Worm (Caenorhabditis elegans): ENCODE results near the gene Y69H2.1.

Gene Y69H2.1

DNA sequence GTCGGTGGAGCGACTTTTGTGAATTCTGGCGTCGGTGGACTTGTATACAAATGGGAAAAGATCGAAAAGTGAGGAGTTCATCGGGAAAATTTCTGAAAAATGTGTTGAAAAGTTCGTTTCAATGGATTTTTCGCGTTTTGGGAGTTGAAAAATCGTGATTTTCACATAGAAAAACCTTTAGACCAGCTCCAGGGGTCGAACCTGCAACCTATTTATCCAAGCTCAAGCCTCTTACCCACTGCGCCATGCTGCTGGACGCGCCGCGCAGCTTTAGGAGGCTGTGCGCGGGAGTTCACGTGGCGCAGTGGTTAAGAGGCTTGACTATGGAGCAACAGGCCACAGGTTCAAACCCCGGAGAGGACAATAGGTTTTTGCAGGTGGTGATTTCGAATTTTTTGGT lies at the start of gene Y69H2.1:
Gene Y69H2.1, minus strand, starts transcription at position 101 of the 400 bp plus-strand sequence.
- TF ChIP-seq unc-62 (GFP tag; optimal IDR thresholded peaks at IDR 0.05) = no peak

DNA sequence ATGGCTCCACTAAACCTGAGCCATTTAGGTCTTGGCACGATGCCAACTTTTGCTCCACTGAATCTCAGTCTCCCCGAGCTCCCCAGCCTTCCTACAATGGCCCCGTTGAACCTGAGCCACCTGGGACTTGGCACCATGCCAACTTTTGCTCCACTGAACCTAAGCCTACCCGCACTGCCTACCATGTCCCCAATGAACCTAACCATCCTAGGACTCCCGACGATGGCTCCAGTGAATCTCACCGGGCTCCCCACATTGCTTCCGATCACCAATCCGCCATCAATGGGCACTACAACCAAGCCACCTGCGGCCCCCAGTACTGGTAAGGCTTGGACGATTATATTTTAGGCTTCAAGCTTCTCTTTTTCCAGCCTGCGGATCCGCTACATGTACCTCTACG lies 49.4 kb upstream of the Y69H2.1 start:
- no peak for TF ChIP-seq unc-62 (GFP tag; optimal IDR thresholded peaks at IDR 0.05)

DNA sequence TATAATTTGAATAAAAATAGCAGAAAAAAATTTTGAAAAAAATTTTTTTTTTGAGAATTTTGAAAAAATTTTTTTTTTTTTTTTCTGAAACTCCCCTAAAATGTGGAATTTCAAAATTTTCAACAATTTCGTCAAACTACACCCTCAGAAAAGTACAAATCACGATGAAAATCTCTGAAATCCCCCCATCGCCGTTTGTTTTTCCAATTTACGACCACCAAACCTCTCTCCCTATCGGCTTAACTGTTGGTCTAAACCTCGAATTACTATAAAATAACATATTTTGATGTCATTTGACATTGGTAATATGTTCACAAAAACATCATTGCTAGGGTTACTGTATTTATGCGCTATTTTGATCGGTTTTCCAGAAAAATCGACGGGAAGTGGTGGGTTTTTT lies 47.7 kb upstream of the Y69H2.1 start, which contains the start of gene Y69H2.10:
Gene Y69H2.10, plus strand, starts transcription at position 301 of the 400 bp plus-strand sequence.
- no peak for TF ChIP-seq unc-62 (GFP tag; optimal IDR thresholded peaks at IDR 0.05)

DNA sequence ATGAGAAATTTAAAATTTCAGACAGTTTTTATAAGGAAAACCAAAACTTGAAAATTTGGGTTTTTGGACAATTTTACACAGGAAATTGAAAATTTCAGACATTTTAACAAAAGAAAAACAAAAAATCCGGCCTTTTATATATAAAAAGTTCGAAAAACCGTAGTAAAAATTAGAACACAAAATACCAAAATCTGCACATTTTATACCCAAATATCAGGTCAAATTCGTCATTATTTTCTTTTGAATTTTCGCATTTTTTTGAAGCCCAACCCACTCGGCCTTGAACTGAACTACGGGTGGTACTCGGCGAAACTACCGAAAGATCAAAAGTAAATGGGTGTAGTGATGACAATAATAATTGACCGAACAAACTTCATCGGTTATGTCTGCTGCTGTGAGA lies 44.8 kb upstream of the Y69H2.1 start:
- TF ChIP-seq unc-62 (GFP tag; optimal IDR thresholded peaks at IDR 0.05) = no peak

DNA sequence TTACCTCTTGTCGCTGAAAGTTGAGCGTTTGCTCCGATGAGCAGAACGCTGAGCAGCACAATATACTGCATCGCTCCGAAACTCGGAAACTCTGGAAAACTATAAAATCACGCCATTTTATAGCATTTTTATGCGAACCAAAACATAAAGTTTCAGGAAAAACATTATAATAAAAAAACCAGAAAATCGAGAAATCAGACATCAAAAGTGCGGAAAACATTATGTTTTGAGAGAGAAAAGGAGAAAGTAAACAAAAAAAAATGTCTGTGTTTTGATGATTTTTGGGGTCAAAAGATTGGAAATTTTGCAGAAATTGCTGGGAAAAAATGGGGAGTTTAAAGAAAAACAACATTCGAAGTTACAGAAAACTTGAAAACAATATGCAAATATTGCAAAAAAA lies 41.7 kb upstream of the Y69H2.1 start, which contains the start of gene Y69H2.3:
Gene Y69H2.3, minus strand, starts transcription at position 101 of the 400 bp plus-strand sequence.
- no peak for TF ChIP-seq unc-62 (GFP tag; optimal IDR thresholded peaks at IDR 0.05)

DNA sequence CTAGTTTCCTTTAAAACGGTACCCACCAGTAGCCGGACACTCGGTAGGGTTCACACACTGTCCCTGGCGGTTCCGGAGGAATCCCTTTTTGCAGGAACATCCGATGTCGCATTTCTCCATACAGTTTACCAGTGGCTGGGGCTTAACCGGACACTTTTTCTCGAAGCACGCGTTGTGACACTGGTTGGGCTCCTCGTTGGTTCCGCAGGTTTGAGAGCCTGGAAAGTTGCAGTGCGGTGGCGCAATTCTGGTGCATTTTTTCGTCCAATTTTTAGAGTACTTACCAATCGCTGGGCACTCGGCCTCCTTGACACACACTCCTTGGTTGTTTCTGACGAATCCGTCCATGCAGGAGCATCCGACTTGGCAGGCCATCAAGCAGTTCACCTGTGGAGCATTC lies 40.0 kb upstream of the Y69H2.1 start:
- TF ChIP-seq unc-62 (GFP tag; optimal IDR thresholded peaks at IDR 0.05) = no peak

DNA sequence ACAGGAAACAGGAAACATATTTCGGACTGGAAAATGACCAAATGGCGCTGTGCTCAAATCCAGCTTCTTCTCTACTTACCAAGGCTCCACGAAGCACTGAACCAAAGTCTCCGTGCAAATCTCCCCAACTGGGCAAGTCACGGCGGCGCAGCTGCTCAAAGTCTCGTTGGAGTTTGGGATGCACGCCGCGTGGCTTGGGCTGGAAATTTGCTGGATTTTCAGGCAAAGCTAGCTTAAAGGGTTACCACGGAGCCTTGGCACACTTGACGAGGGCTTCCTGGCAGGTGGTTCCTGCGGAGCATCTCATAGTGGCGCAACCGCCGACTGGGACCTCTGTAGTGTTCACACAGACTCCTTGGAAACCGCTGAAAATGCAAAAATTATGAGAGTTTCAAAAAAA lies 36.6 kb upstream of the Y69H2.1 start:
- no peak for TF ChIP-seq unc-62 (GFP tag; optimal IDR thresholded peaks at IDR 0.05)

DNA sequence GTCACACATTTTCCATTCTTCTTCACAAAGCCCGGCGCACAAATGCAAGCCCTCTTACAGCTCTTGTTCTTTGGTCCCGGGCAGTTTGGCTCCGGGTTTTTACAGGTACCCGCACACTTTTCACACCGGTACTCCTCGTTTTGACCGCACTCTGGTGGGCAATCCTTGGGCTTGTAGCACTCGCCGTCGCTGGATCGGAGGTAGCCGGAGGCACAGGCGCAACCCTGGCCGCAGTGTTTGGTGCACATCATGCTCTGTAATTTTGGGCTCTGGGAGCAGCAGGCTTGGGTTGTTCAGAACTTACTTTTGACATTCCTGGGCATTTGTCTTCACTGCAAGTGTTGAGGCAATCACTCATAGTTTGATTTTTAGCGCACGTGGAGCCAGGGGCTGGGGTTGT lies 35.0 kb upstream of the Y69H2.1 start:
- no peak for TF ChIP-seq unc-62 (GFP tag; optimal IDR thresholded peaks at IDR 0.05)

DNA sequence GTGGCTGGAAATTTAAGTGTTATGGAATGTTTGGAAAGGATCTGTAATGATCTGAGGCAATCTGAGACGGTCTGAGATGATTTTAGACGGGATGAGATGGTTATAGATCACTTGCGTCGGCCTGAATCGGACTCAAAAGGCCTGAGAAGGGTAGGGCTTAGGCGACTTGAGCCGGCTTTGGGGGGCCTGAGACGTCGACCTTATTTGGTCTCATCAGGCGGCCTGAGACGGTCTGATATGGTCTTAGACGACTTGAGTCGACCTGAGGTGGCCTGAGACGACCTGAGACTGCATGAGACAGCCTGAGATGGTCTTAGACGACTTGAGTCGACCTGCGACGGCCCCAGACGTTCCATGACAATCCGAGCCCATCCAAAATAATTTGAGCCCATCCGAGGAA lies 34.0 kb upstream of the Y69H2.1 start:
- no peak for TF ChIP-seq unc-62 (GFP tag; optimal IDR thresholded peaks at IDR 0.05)

DNA sequence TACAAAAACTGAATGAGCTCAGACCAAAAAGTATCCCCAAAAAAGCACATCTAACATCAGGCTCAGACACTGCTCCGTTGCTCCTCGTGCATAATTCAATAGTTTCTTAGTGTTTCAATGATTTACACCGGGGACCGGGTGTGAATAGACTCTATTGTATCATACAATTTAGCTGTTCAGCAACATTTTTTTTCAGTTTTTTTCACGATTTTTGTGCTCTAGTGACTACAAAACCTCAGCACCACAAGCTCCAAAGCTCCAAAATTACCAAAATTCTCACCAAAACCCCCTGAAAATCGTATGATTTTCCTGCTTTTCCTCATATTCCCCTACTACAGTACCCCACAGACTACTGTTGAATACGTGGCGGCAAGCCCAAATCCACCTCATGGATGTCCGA lies 27.7 kb upstream of the Y69H2.1 start, which contains the start of gene egas-2:
Gene egas-2, plus strand, starts transcription at position 301 of the 400 bp plus-strand sequence.
- TF ChIP-seq unc-62 (GFP tag; optimal IDR thresholded peaks at IDR 0.05) = no peak

DNA sequence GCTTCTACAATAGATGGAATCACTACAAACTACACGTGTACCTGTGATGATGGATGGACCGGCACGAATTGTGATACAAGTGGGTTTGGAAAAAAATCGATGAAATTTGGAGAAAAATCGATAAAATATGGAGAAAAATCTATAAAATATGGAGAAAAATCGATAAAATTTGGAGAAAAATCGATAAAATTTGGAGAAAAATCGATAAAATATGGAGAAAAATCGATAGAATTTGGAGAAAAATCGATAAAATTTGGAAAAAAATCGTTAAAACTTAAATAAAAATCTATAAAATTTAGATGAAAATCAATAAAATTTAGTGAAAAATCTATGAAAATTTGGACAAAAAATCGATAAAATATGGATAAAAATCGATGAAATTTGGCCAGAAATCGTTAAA lies 21.9 kb upstream of the Y69H2.1 start:
- TF ChIP-seq unc-62 (GFP tag; optimal IDR thresholded peaks at IDR 0.05) = no peak

DNA sequence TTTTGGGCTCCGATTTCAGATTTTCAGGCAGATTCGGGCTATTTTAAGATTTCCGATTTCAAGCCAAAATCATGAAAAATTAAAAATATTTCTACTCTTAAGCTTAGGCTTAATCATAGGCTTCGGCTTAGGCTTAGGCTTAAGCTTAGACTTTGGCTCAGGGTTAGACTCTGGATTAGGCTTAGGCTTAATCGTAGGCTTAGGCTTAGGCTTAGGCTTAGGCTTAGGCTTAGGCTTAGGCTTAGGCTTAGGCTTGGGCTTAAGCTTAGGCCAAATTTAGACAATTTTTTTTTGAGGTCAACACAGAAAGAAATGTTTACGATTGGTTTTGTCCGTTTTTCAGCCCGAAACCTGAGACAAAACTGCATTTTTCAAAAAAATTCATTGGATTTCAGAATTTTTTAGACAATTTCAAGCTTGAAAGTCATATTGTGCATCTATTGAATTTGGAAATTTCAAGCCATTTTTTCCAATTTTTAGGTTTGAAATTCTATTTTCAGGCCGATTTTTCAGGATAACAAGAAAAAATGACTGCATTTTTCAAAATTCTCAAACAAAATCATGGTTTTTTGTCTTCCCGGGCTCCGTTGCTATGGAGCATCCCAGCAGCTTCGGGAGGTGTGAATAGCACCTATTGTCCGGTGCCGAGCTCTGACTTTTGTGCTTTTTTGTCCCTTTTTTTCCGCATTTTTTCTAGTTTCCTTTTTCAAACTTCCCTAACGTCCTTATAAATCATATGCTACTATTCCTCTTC lies 17.4 kb upstream of the Y69H2.1 start, which contains the start of gene egas-1:
Gene egas-1, plus strand, starts transcription at position 704 of the 754 bp plus-strand sequence.
- no peak for TF ChIP-seq unc-62 (GFP tag; optimal IDR thresholded peaks at IDR 0.05)

DNA sequence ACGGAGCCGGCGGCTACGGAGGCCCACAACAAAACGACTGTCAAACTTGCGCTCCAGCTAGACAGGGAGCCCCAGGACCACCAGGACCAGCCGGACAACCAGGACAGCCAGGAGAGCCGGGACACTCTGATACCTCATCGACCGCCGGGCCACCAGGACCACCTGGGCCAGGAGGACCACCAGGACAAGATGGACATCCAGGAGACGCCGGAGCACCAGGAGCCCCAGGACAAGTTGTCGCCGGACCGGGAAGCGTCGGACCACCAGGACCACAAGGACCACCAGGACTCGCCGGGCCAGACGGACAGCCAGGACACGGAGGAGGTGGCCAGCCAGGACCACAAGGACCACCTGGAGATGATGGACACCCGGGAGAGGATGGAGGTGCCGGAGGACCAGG lies 16.7 kb upstream of the Y69H2.1 start:
- no peak for TF ChIP-seq unc-62 (GFP tag; optimal IDR thresholded peaks at IDR 0.05)

DNA sequence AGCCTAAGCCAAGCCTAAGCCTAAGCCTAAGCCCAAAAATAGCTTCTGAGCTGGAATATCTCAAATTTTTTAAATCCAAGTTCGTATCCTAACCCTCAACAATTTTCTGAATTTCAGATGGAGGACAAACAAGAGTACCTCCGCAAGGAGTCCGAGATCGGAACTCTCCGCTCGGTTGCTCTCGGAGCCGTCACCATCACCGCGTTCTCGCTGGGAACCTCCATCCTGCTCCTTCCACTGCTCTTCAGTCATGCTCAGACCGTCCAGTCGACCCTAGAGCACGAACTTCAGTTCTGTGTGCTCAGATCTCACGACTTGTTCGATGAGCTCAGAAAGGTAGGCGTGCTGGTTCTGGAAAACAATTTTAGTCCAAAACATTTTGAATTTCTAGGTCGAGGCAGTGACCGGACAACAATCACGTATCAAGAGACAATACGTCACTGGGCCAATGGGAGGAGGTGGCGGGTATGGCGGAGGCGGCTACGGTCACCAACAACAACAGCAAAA lies 16.1 kb upstream of the Y69H2.1 start, which contains the start of gene col-42:
Gene col-42, plus strand, starts transcription at position 118 of the 507 bp plus-strand sequence.
- TF ChIP-seq unc-62 (GFP tag; optimal IDR thresholded peaks at IDR 0.05) = no peak

DNA sequence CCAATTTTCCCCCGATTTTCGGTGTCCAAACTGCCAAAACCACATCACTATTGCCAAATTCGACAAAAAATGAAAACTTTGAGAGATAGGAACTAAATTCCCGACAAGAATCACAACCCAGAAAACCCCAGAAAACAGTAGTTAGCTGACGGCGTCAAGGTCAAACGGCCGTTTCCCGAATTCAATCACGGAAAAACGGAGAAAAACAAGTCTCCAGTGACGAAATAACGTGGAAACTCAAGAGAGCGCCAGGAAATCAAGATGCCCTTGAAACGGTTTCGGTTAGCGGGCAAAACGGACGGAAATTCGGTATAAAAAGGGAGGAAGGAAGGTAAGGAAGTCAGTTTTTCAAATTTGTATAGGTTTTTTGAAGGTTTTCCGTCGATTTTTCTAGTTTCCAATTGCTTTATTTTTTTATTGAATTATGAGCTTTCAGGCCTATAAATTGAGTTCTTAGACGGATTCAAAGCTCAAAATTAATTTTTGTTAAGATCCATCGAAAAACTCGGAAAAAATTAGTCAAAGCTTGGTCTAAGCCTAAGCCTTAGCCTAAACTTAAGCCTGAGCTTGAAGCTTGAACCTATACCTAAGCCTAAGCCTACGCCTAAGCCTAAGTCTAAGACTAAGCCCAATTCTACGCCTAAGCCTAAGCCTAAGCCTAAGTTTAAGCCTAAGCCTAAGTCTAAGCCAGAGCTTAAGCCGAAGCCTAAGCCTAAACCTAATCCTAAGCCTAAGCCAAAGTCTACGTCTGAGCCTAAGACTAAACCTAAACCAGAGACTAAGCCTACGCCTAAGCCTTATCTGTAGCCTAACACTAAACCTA lies 15.4 kb upstream of the Y69H2.1 start:
- no peak for TF ChIP-seq unc-62 (GFP tag; optimal IDR thresholded peaks at IDR 0.05)

DNA sequence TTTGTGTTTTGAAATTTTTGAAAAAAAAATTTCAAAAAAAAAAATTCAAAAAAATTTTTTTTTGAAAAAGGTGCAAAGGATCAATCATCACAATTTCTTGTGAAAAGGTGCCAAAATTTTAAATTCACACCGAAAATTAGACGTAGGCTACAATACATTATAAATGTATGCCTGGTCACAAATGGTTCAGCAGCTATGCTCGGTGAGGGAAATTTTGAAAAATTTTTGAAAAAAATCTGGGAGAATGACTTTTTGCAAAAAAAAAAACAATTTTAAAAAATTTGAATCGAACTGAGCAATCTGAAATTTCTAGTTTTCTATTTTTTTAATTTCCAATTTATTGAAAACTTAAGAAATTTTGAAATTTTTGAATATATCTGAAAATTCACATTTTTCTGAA lies 13.9 kb upstream of the Y69H2.1 start, which contains the start of gene egas-3:
Gene egas-3, minus strand, starts transcription at position 101 of the 400 bp plus-strand sequence.
- TF ChIP-seq unc-62 (GFP tag; optimal IDR thresholded peaks at IDR 0.05) = no peak

Data from whole organism, dauer.